Worm (Caenorhabditis elegans) whole organism, L4 larva: Measurements from ENCODE around the gene sbp-1.

Experiments used
- D1046.2 ChIP-seq: fragments of 200-800 bp; sonication (Bioruptor generic); IDR thresholded peaks from 2 replicates; pipeline ENCODE4 v1.3.6; 2022; ENCODE audit warnings: missing genetic modification characterization, missing compliant biosample characterization
- T26A8.4 ChIP-seq: fragments of 200-800 bp; sonication (Bioruptor generic); IDR thresholded peaks from 2 replicates; pipeline ENCODE4 v1.3.6; 2022; ENCODE audit warnings: missing genetic modification characterization, missing compliant biosample characterization
- daf-8 ChIP-seq: fragments of 200-800 bp; sonication (Bioruptor generic); IDR thresholded peaks from 2 replicates; pipeline ENCODE4 v1.3.6; 2022; ENCODE audit warnings: missing genetic modification characterization, missing compliant biosample characterization
- fkh-10 ChIP-seq: fragments of 150-350 bp; optimal IDR thresholded peaks from 2 replicates; lab custom pipeline; 2014; ENCODE audit warnings: missing biosample characterization, missing genetic modification reagents, missing genetic modification characterization
- lin-15B ChIP-seq: fragments of 150-350 bp; sonication (generic microtip); optimal IDR thresholded peaks from 3 replicates; lab custom pipeline; 2014; ENCODE audit warnings: missing biosample characterization, missing genetic modification characterization
- lin-29 ChIP-seq: fragments of 200-800 bp; sonication (Bioruptor generic); IDR thresholded peaks from 2 replicates; pipeline ENCODE4 v1.3.6; 2022; ENCODE audit warnings: missing genetic modification reagents, missing genetic modification characterization, missing compliant biosample characterization
- lin-39 ChIP-seq: fragments of 150-350 bp; optimal IDR thresholded peaks from 2 replicates; lab custom pipeline; 2014; ENCODE audit warnings: missing biosample characterization, missing genetic modification reagents, missing genetic modification characterization
- madf-5 ChIP-seq, 2 experiments: fragments of 200-800 bp; sonication (Bioruptor generic); IDR thresholded peaks; 2 replicates each; pipeline ENCODE4 v1.3.6; 2022; ENCODE audit warnings: missing compliant biosample characterization in 2 of 2, missing genetic modification characterization in 2 of 2
- nhr-111 ChIP-seq: fragments of 200-800 bp; sonication (Bioruptor generic); optimal IDR thresholded peaks from 2 replicates; lab custom pipeline; 2018; ENCODE audit warnings: mild to moderate bottlenecking, missing genetic modification characterization, missing compliant biosample characterization
- nhr-237 ChIP-seq: sonication (generic microtip); optimal IDR thresholded peaks from 2 replicates; lab custom pipeline; 2017; ENCODE audit warnings: missing biosample characterization, missing genetic modification characterization
- pqm-1 ChIP-seq: sonication (generic microtip); optimal IDR thresholded peaks from 2 replicates; lab custom pipeline; 2017; ENCODE audit warnings: missing biosample characterization, missing genetic modification characterization
- ztf-7 ChIP-seq: fragments of 150-350 bp; optimal IDR thresholded peaks from 2 replicates; lab custom pipeline; 2014; ENCODE audit warnings: missing biosample characterization, missing genetic modification characterization

ce11 chrIII:11489601-11490000 is 47.2 kb upstream of the sbp-1 start:
- TF ChIP-seq lin-39 (no peak), fkh-10 (GFP tag; lab: Kevin White, UChicago) (no peak), T26A8.4 (GFP tag; lab: Robert Waterston, UW) (no peak), lin-29 (GFP tag; lab: Robert Waterston, UW) (no peak), nhr-111 (GFP tag; lab: Kevin White, UChicago) (no peak), nhr-237 (tag; lab: Kevin White, UChicago) (no peak), ztf-7 (no peak), daf-8 (no peak), lin-15B (tag; lab: Kevin White, UChicago) (no peak), pqm-1 (no peak), D1046.2 (GFP tag; lab: Robert Waterston, UW) (no peak), madf-5 (GFP tag; IDR thresholded peaks at IDR 0.05; lab: Robert Waterston, UW) (no peak)
